Worm (Caenorhabditis elegans): ENCODE measurements around the gene C15C8.5.

ce11 chrV:12741684-12742083, 6.1 kb upstream of the C15C8.5 start, which contains the start of gene hrg-7:
- TF ChIP-seq egl-27 (tag; optimal IDR thresholded peaks at IDR 0.05) (no peak), lin-15B (tag; optimal IDR thresholded peaks at IDR 0.05) (no peak), nhr-28 (tag; optimal IDR thresholded peaks at IDR 0.05) (no peak), ztf-11 (tag; optimal IDR thresholded peaks at IDR 0.05) (no peak), aly-2 (tag; optimal IDR thresholded peaks at IDR 0.05) (no peak), ztf-4 (tag; optimal IDR thresholded peaks at IDR 0.05) (no peak)
